Fruit fly (Drosophila melanogaster): ENCODE data around the gene CG14712.

CG14712 gene

dm6 chr3R:11656614-11657216 lies 28.2 kb downstream of the CG14712 start (continued):
- TF ChIP-seq CG13123 (GFP tag; optimal IDR thresholded peaks at IDR 0.05) (peak; percentile 93), Max (GFP tag; optimal IDR thresholded peaks at IDR 0.05) (peak; percentile 92), CG13624 (GFP tag; optimal IDR thresholded peaks at IDR 0.05) (peak; percentile 95), prd (optimal IDR thresholded peaks at IDR 0.05) (no peak), prd (GFP tag; IDR thresholded peaks at IDR 0.05) (peak; percentile 96), CG4730 (GFP tag; IDR thresholded peaks at IDR 0.05) (peak; percentile 95), Sin3A (optimal IDR thresholded peaks at IDR 0.05) (no peak), Six4 (GFP tag; optimal IDR thresholded peaks at IDR 0.05) (peak; percentile 95), ash1 (GFP tag; optimal IDR thresholded peaks at IDR 0.05) (peak; percentile 84), Asciz (GFP tag; optimal IDR thresholded peaks at IDR 0.05) (peak; percentile 93), CG8765 (GFP tag; IDR thresholded peaks at IDR 0.05) (peak; percentile 87), CG11456 (GFP tag; IDR thresholded peaks at IDR 0.05) (peak; percentile 97), CG2678 (tag; optimal IDR thresholded peaks at IDR 0.05) (peak; percentile 98), CG4328 (GFP tag; optimal IDR thresholded peaks at IDR 0.05) (peak; percentile 76), usp (GFP tag; optimal IDR thresholded peaks at IDR 0.05) (no peak), CG15269 (tag; optimal IDR thresholded peaks at IDR 0.05) (peak; percentile 98), sc (optimal IDR thresholded peaks at IDR 0.05) (no peak), sc (GFP tag; optimal IDR thresholded peaks at IDR 0.05) (peak; percentile 92), Oaz (GFP tag; IDR thresholded peaks at IDR 0.05) (peak; percentile 88), MBD-R2 (GFP tag; IDR thresholded peaks at IDR 0.05) (peak; percentile 94), Atf3 (GFP tag; optimal IDR thresholded peaks at IDR 0.05) (peak; percentile 90), Eip74EF (GFP tag; optimal IDR thresholded peaks at IDR 0.05) (peak in 1 of 2 experiments; percentile 90), Dad (GFP tag; optimal IDR thresholded peaks at IDR 0.05) (peak; percentile 94), CG1529 (GFP tag; optimal IDR thresholded peaks at IDR 0.05) (peak; percentile 93), Nf-YC (tag; optimal IDR thresholded peaks at IDR 0.05) (peak; percentile 73), CG15073 (GFP tag; optimal IDR thresholded peaks at IDR 0.05) (peak; percentile 71), CG31365 (tag; optimal IDR thresholded peaks at IDR 0.05) (peak; percentile 87), CG33557 (GFP tag; optimal IDR thresholded peaks at IDR 0.05) (peak; percentile 85), Jarid2 (GFP tag; optimal IDR thresholded peaks at IDR 0.05) (peak; percentile 63), CG9797 (GFP tag; optimal IDR thresholded peaks at IDR 0.05) (peak; percentile 18), CG12104 (GFP tag; optimal IDR thresholded peaks at IDR 0.05) (peak; percentile 92), Poxn (GFP tag; IDR thresholded peaks at IDR 0.05) (peak; percentile 95), CG32532 (GFP tag; IDR thresholded peaks at IDR 0.05) (peak; percentile 98), CG7839 (tag; optimal IDR thresholded peaks at IDR 0.05) (peak; percentile 97), CG12942 (GFP tag; optimal IDR thresholded peaks at IDR 0.05) (peak; percentile 94), CG31441 (GFP tag; IDR thresholded peaks at IDR 0.05) (peak; percentile 93), fd64A (GFP tag; optimal IDR thresholded peaks at IDR 0.05) (peak; percentile 92), Aef1 (GFP tag; IDR thresholded peaks at IDR 0.05) (peak; percentile 96), Rx (GFP tag; IDR thresholded peaks at IDR 0.05) (peak; percentile 84), CHES-1-like (GFP tag; optimal IDR thresholded peaks at IDR 0.05) (peak; percentile 92), HLH4C (GFP tag; IDR thresholded peaks at IDR 0.05; ENCODE audit: partially characterized antibody) (no peak), mld (GFP tag; IDR thresholded peaks at IDR 0.05; ENCODE audit: partially characterized antibody) (no peak), CG6683 (GFP tag; optimal IDR thresholded peaks at IDR 0.05) (peak; percentile 86), zf30C (GFP tag; optimal IDR thresholded peaks at IDR 0.05) (peak; percentile 76), CG31388 (GFP tag; optimal IDR thresholded peaks at IDR 0.05) (peak; percentile 91), CG10366 (GFP tag; IDR thresholded peaks at IDR 0.05) (peak; percentile 96), ara (GFP tag; IDR thresholded peaks at IDR 0.05) (peak; percentile 95), Nf-YA (GFP tag; IDR thresholded peaks at IDR 0.05) (peak; percentile 96), Drgx (GFP tag; IDR thresholded peaks at IDR 0.05) (peak; percentile 99), Ssrp (tag; optimal IDR thresholded peaks at IDR 0.05) (peak; percentile 94), lbe (GFP tag; optimal IDR thresholded peaks at IDR 0.05) (peak; percentile 98)

All from whole organism, embryonic.